Worm (Caenorhabditis elegans) whole organism, young adult: ENCODE measurements around the gene F47B8.13.

Source experiments
- C06A6.2 ChIP-seq: fragments of 200-800 bp; sonication (Bioruptor generic); conservative IDR thresholded peaks from 2 replicates; pipeline ENCODE4 v1.3.6; 2022; ENCODE audit warnings: missing genetic modification characterization, missing compliant biosample characterization
- F23B12.7 ChIP-seq: sonication (generic microtip); optimal IDR thresholded peaks from 2 replicates; lab custom pipeline; 2017; ENCODE audit warnings: missing genetic modification characterization, mild to moderate bottlenecking, missing compliant biosample characterization, antibody characterized with exemption, moderate library complexity; ENCODE audit not compliant: insufficient read depth
- F52B5.7 ChIP-seq: sonication (generic microtip); optimal IDR thresholded peaks from 2 replicates; lab custom pipeline; 2016; ENCODE audit warnings: mild to moderate bottlenecking, missing genetic modification characterization, missing compliant biosample characterization
- K11D2.4 ChIP-seq: fragments of 200-800 bp; sonication (Bioruptor generic); IDR thresholded peaks from 2 replicates; pipeline ENCODE4 v1.3.6; 2022; ENCODE audit warnings: missing genetic modification reagents, missing genetic modification characterization, missing compliant biosample characterization
- K12H6.12 ChIP-seq: fragments of 200-800 bp; sonication (Bioruptor generic); optimal IDR thresholded peaks from 2 replicates; lab custom pipeline; 2018; ENCODE audit warnings: mild to moderate bottlenecking, missing genetic modification characterization, missing compliant biosample characterization
- Y95B8A.8 ChIP-seq: fragments of 200-800 bp; sonication (Bioruptor generic); IDR thresholded peaks from 2 replicates; pipeline ENCODE4 v1.3.6; 2022; ENCODE audit warnings: missing genetic modification reagents, missing genetic modification characterization, missing compliant biosample characterization
- ZK185.1 ChIP-seq: sonication (generic microtip); optimal IDR thresholded peaks from 2 replicates; lab custom pipeline; 2016; ENCODE audit warnings: mild to moderate bottlenecking, missing genetic modification characterization, missing compliant biosample characterization; ENCODE audit not compliant: poor library complexity, severe bottlenecking
- aptf-2 ChIP-seq: fragments of 200-800 bp; sonication (Bioruptor generic); conservative IDR thresholded peaks from 2 replicates; pipeline ENCODE4 v1.3.6; 2022; ENCODE audit warnings: missing genetic modification reagents, missing genetic modification characterization, missing compliant biosample characterization
- aptf-3 ChIP-seq: fragments of 200-800 bp; sonication (Bioruptor generic); IDR thresholded peaks from 2 replicates; pipeline ENCODE4 v1.3.6; 2022; ENCODE audit warnings: missing genetic modification characterization, missing compliant biosample characterization
- athp-1 ChIP-seq: sonication (generic microtip); optimal IDR thresholded peaks from 2 replicates; lab custom pipeline; 2017; ENCODE audit warnings: mild to moderate bottlenecking, missing genetic modification characterization, missing compliant biosample characterization
- attf-3 ChIP-seq: fragments of 200-800 bp; sonication (Bioruptor generic); conservative IDR thresholded peaks from 2 replicates; pipeline ENCODE4 v1.3.6; 2022; ENCODE audit warnings: missing genetic modification reagents, missing genetic modification characterization, missing compliant biosample characterization
- ceh-27 ChIP-seq: fragments of 200-800 bp; sonication (Bioruptor generic); optimal IDR thresholded peaks from 2 replicates; lab custom pipeline; 2018; ENCODE audit warnings: mild to moderate bottlenecking, missing genetic modification characterization, moderate library complexity, missing compliant biosample characterization
- ceh-58 ChIP-seq: fragments of 200-800 bp; sonication (Bioruptor generic); IDR thresholded peaks from 2 replicates; pipeline ENCODE4 v1.3.6; 2022; ENCODE audit warnings: missing genetic modification characterization, missing compliant biosample characterization
- ceh-79 ChIP-seq: sonication (generic microtip); optimal IDR thresholded peaks from 2 replicates; lab custom pipeline; 2017; ENCODE audit warnings: mild to moderate bottlenecking, missing genetic modification characterization, missing compliant biosample characterization
- ceh-91 ChIP-seq: fragments of 200-800 bp; sonication (Bioruptor generic); IDR thresholded peaks from 2 replicates; pipeline ENCODE4 v1.3.6; 2022; ENCODE audit warnings: missing genetic modification reagents, missing genetic modification characterization, missing compliant biosample characterization
- chd-7 ChIP-seq: sonication (generic microtip); optimal IDR thresholded peaks from 2 replicates; lab custom pipeline; 2016; ENCODE audit warnings: mild to moderate bottlenecking, missing genetic modification characterization, moderate library complexity, missing compliant biosample characterization
- die-1 ChIP-seq: sonication (generic microtip); optimal IDR thresholded peaks from 2 replicates; lab custom pipeline; 2016; ENCODE audit warnings: missing genotype, mild to moderate bottlenecking, missing genetic modification characterization, missing compliant biosample characterization
- dox-1 ChIP-seq: fragments of 200-800 bp; sonication (Bioruptor generic); IDR thresholded peaks from 2 replicates; pipeline ENCODE4 v1.3.6; 2022; ENCODE audit warnings: missing genetic modification reagents, missing genetic modification characterization, missing compliant biosample characterization
- egrh-3 ChIP-seq: fragments of 200-800 bp; sonication (Bioruptor generic); IDR thresholded peaks from 2 replicates; pipeline ENCODE4 v1.3.6; 2022; ENCODE audit warnings: missing genetic modification reagents, missing genetic modification characterization, missing compliant biosample characterization
- fkh-3 ChIP-seq: sonication (generic microtip); optimal IDR thresholded peaks from 2 replicates; lab custom pipeline; 2016; ENCODE audit warnings: mild to moderate bottlenecking, missing genetic modification characterization, missing compliant biosample characterization
- him-1 ChIP-seq: sonication (generic microtip); optimal IDR thresholded peaks from 2 replicates; lab custom pipeline; 2016; ENCODE audit warnings: missing genotype, missing genetic modification reagents, missing genetic modification characterization, missing compliant biosample characterization
- hmg-1.2 ChIP-seq: fragments of 200-800 bp; sonication (Bioruptor generic); IDR thresholded peaks from 2 replicates; pipeline ENCODE4 v1.3.6; 2022; ENCODE audit warnings: missing genetic modification reagents, missing genetic modification characterization, missing compliant biosample characterization
- let-607 ChIP-seq, 2 experiments: fragments of 200-800 bp in 1 of 2; sonication (Bioruptor generic) in 1 of 2; sonication (generic microtip) in 1 of 2; optimal IDR thresholded peaks; 2 replicates each; lab custom pipeline; 2016 to 2018; ENCODE audit warnings: mild to moderate bottlenecking in 2 of 2, missing compliant biosample characterization in 2 of 2, missing genetic modification characterization in 2 of 2, moderate library complexity in 2 of 2, missing genotype in 1 of 2
- lin-26 ChIP-seq: fragments of 200-800 bp; sonication (Bioruptor generic); IDR thresholded peaks from 2 replicates; pipeline ENCODE4 v1.3.6; 2022; ENCODE audit warnings: missing genetic modification reagents, missing genetic modification characterization, missing compliant biosample characterization
- lin-35 ChIP-seq, 3 experiments: fragments of 150-350 bp in 2 of 3; sonication (generic microtip) in 1 of 3; optimal IDR thresholded peaks; 2 replicates each; lab custom pipeline; 2014 to 2018; ENCODE audit warnings: missing biosample characterization in 3 of 3, missing genetic modification characterization in 3 of 3, missing genetic modification reagents in 3 of 3
- lin-40 ChIP-seq: sonication (generic microtip); optimal IDR thresholded peaks from 2 replicates; lab custom pipeline; 2016; ENCODE audit warnings: missing genetic modification characterization, mild to moderate bottlenecking, missing compliant biosample characterization, missing genotype, missing genetic modification reagents
- madf-8 ChIP-seq: fragments of 200-800 bp; sonication (Bioruptor generic); conservative IDR thresholded peaks from 2 replicates; pipeline ENCODE4 v1.3.6; 2022; ENCODE audit warnings: missing genetic modification reagents, missing genetic modification characterization, missing compliant biosample characterization
- mcd-1 ChIP-seq: fragments of 200-800 bp; sonication (Bioruptor generic); IDR thresholded peaks from 2 replicates; pipeline ENCODE4 v1.3.6; 2022; ENCODE audit warnings: missing genetic modification reagents, missing genetic modification characterization, missing compliant biosample characterization
- mxl-1 ChIP-seq: sonication (generic microtip); optimal IDR thresholded peaks from 2 replicates; lab custom pipeline; 2016; ENCODE audit warnings: missing genetic modification characterization, missing compliant biosample characterization
- nfyb-1 ChIP-seq: fragments of 200-800 bp; sonication (Bioruptor generic); IDR thresholded peaks from 2 replicates; pipeline ENCODE4 v1.3.6; 2022; ENCODE audit warnings: missing genetic modification reagents, missing genetic modification characterization, missing compliant biosample characterization
- nhr-27 ChIP-seq: fragments of 200-800 bp; sonication (Bioruptor generic); optimal IDR thresholded peaks from 2 replicates; lab custom pipeline; 2018; ENCODE audit warnings: mild to moderate bottlenecking, missing genetic modification characterization, moderate library complexity, missing compliant biosample characterization
- nhr-80 ChIP-seq: sonication (generic microtip); optimal IDR thresholded peaks from 2 replicates; lab custom pipeline; 2016; ENCODE audit warnings: missing genetic modification characterization, missing compliant biosample characterization
- nhr-90 ChIP-seq: sonication (generic microtip); optimal IDR thresholded peaks from 2 replicates; lab custom pipeline; 2016; ENCODE audit warnings: missing genotype, mild to moderate bottlenecking, missing genetic modification characterization, missing compliant biosample characterization
- pha-4 ChIP-seq: fragments of 150-350 bp; sonication (generic microtip); optimal IDR thresholded peaks from 2 replicates; lab custom pipeline; 2014; ENCODE audit warnings: missing biosample characterization, missing genetic modification reagents, missing genetic modification characterization
- sdz-38 ChIP-seq: sonication (generic microtip); optimal IDR thresholded peaks from 2 replicates; lab custom pipeline; 2016; ENCODE audit warnings: missing genotype, missing genetic modification characterization, missing compliant biosample characterization
- snpc-4 ChIP-seq, 5 experiments: fragments of 150-350 bp in 1 of 5; sonication (generic microtip) in 4 of 5; optimal IDR thresholded peaks; 2 replicates each; lab custom pipeline; 2014 to 2018; ENCODE audit warnings: missing genetic modification characterization in 5 of 5, missing biosample characterization in 3 of 5, antibody characterized with exemption in 2 of 5, mild to moderate bottlenecking in 2 of 5, missing compliant biosample characterization in 2 of 5, missing genotype in 2 of 5, moderate library complexity in 2 of 5, missing genetic modification reagents in 1 of 5
- somi-1 ChIP-seq: fragments of 200-800 bp; sonication (Bioruptor generic); optimal IDR thresholded peaks from 2 replicates; lab custom pipeline; 2018; ENCODE audit warnings: mild to moderate bottlenecking, missing genetic modification characterization, missing compliant biosample characterization
- tbp1 ChIP-seq: fragments of 200-800 bp; sonication (Bioruptor generic); optimal IDR thresholded peaks from 2 replicates; lab custom pipeline; 2018; ENCODE audit warnings: mild to moderate bottlenecking, missing genetic modification characterization, missing compliant biosample characterization
- zfh-2 ChIP-seq: fragments of 200-800 bp; sonication (Bioruptor generic); conservative IDR thresholded peaks from 2 replicates; pipeline ENCODE4 v1.3.6; 2022; ENCODE audit warnings: missing genetic modification reagents, missing genetic modification characterization, missing compliant biosample characterization
- ztf-28 ChIP-seq: fragments of 200-800 bp; sonication (Bioruptor generic); IDR thresholded peaks from 2 replicates; pipeline ENCODE4 v1.3.6; 2022; ENCODE audit warnings: missing genetic modification reagents, missing genetic modification characterization, missing compliant biosample characterization
- ztf-6 ChIP-seq: fragments of 200-800 bp; sonication (Bioruptor generic); IDR thresholded peaks from 2 replicates; pipeline ENCODE4 v1.3.6; 2022; ENCODE audit warnings: missing genetic modification reagents, missing genetic modification characterization, missing compliant biosample characterization

F47B8.13 gene

DNA sequence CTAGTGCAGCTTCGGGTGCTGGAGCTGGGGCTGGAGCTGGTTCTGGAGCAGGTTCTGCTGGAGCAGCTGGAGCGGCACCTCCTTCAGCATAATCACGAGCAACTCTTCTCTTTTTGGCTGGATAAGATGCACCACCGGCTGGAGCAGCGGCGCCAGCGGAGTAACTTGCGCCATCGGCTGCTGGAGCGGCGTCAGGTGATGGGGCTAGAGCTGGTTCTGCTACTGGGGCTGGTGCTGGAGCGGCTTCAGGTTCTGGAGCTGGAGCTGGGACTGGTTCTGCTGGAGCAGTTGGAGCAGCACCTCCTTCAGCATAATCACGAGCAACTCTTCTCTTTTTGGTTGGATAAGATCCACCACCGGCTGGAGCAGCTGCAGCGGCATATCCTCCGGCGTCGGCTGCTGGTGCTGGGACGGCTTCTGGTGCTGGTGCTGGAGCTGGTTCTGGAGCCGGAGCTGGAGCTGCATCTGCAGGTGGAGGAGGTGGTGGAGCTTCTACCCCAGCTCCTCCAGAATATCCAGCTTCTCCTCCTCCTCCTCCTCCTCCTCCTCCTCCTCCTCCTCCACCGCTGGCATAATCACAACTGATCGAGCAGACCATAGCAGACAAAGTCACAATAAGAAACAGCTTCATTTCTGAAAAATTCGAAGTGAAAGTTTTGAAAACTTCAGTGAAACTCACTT, at the start of gene F47B8.13:
TSS of gene F47B8.13 (minus strand) at position 631 of the 681 bp plus-strand sequence.
- TF ChIP-seq pha-4 (tag; lab: Kevin White, UChicago) = no peak
- TF ChIP-seq K11D2.4 (GFP tag; lab: Robert Waterston, UW) = no peak
- peak; percentile 95 for TF ChIP-seq zfh-2 (GFP tag; lab: Robert Waterston, UW)
- no peak for TF ChIP-seq nhr-27 (tag; lab: Kevin White, UChicago)
- TF ChIP-seq madf-8 = no peak
- peak; percentile 8 for TF ChIP-seq ceh-79 (tag; lab: Kevin White, UChicago)
- TF ChIP-seq egrh-3 (GFP tag; lab: Robert Waterston, UW) = peak; percentile 95
- peak; percentile 4; the same call in 1 of the 2 replicates for TF ChIP-seq ztf-28 (GFP tag; lab: Robert Waterston, UW)
- TF ChIP-seq hmg-1.2 (GFP tag; lab: Robert Waterston, UW) = no peak

DNA sequence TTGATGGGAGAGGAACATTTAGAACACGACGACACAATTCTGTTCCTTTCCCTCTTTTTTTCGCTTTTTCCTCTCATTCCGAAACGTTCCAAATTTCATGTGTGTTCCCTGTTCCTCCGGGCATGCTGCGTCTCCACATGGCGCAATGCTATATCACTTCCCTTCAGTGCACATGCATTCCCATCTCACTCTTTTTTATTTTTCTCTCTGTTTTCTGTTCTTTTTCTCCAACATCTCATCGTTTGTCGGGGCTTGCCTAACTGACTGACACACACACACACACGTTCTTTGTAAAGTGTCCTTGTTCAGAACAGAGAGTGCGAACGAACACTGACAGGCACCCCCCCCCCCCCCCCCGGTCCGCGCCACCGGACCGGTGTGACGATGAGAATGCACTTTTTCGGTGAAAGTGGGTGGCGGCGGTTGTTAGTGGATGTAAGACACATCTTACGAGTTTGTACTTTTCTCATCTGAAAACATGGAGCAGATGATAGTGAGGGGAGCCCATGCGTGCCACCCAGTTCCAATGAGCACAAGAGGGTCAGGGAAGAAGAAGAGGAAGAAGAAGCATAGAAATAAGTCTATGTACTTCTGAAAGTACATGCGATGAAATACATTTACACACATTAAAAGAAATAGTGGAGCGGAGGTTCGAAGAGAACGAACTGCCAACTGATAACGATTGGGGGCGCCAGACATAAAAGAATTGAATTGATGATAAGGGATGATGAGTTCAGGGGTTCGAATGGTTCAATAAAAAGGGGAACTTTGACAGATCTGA, 48.9 kb upstream of the F47B8.13 start:
- peak; percentile 55 for TF ChIP-seq ceh-27 (GFP tag; lab: Kevin White, UChicago)
- TF ChIP-seq somi-1 = peak; percentile 50
- peak in 1 of 3 experiments; percentile 40 for TF ChIP-seq lin-35 (GFP tag; optimal IDR thresholded peaks at IDR 0.05; lab: Kevin White, UChicago)
- TF ChIP-seq egrh-3 (GFP tag; lab: Robert Waterston, UW) = peak; percentile 78; the same call in 1 of the 2 replicates
- peak; percentile 49 for TF ChIP-seq nhr-80
- TF ChIP-seq hmg-1.2 (GFP tag; lab: Robert Waterston, UW) = peak; percentile 83
- 0 out of 2 replicates have a peak, but pooled peaks have one; percentile 30 for TF ChIP-seq K11D2.4 (GFP tag; lab: Robert Waterston, UW)
- TF ChIP-seq mcd-1 (GFP tag; lab: Robert Waterston, UW) = 0 out of 2 replicates have a peak, but pooled peaks have one; percentile 26
- no peak for TF ChIP-seq ceh-58 (GFP tag; lab: Robert Waterston, UW)
- TF ChIP-seq Y95B8A.8 (GFP tag; lab: Robert Waterston, UW) = no peak
- no peak for TF ChIP-seq ztf-6
- peak; percentile 45; the same call in 1 of the 2 replicates for TF ChIP-seq dox-1
- no peak for TF ChIP-seq aptf-3 (GFP tag; lab: Robert Waterston, UW)
- peak; percentile 98 for TF ChIP-seq zfh-2 (GFP tag; lab: Robert Waterston, UW)
- no peak for TF ChIP-seq athp-1 (tag; lab: Kevin White, UChicago)
- TF ChIP-seq snpc-4 (GFP tag; optimal IDR thresholded peaks at IDR 0.05; lab: Kevin White, UChicago) = no peak
- TF ChIP-seq snpc-4 (tag; optimal IDR thresholded peaks at IDR 0.05; lab: Kevin White, UChicago) = peak in 1 of 4 experiments; percentile 28
- TF ChIP-seq lin-40 (tag; lab: Kevin White, UChicago) = peak; percentile 70
- TF ChIP-seq sdz-38 (tag; lab: Kevin White, UChicago) = no peak
- no peak for TF ChIP-seq attf-3
- peak; percentile 22 for TF ChIP-seq chd-7 (tag; lab: Kevin White, UChicago)
- TF ChIP-seq him-1 = no peak
- TF ChIP-seq K12H6.12 (tag; lab: Kevin White, UChicago) = peak; percentile 62
- no peak for TF ChIP-seq aptf-2 (GFP tag; lab: Robert Waterston, UW)
- TF ChIP-seq C06A6.2 (GFP tag; lab: Robert Waterston, UW) = 0 out of 2 replicates have a peak, but pooled peaks have one; percentile 24

DNA sequence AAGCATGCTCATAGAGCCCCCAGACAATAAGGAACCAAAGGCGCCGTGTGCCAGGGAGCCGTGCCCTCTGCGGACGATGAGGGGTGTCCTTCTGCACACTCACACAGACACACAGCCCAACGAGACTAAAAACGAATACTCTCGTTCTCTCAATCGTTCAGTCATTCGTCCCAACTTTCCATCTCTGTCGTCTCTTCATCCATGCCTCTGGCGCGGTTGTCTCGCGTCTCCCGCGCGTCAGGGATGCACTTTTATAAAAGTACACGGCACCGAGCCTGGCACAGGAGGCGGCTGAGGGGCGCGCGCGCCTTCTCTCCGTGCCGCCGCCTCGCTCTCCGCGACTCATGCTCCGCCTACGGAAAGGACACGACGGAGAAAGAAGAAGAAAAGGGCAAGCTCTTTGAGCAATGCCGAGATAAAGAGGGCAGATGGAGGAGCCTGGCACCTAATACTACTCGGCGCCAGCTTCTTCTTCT, 47.0 kb upstream of the F47B8.13 start:
- peak; percentile 41 for TF ChIP-seq chd-7 (tag; lab: Kevin White, UChicago)
- TF ChIP-seq ceh-91 (GFP tag; lab: Robert Waterston, UW) = no peak
- peak; percentile 48 for TF ChIP-seq K12H6.12 (tag; lab: Kevin White, UChicago)
- no peak for TF ChIP-seq F23B12.7 (tag; lab: Kevin White, UChicago)
- TF ChIP-seq F52B5.7 (tag; lab: Kevin White, UChicago) = peak; percentile 31
- TF ChIP-seq dox-1 = 0 out of 2 replicates have a peak, but pooled peaks have one; percentile 39
- no peak for TF ChIP-seq fkh-3 (tag; lab: Kevin White, UChicago)
- peak; percentile 34 for TF ChIP-seq tbp1 (GFP tag; lab: Kevin White, UChicago)
- peak; percentile 16 for TF ChIP-seq die-1 (tag; lab: Kevin White, UChicago)
- TF ChIP-seq let-607 (tag; optimal IDR thresholded peaks at IDR 0.05; lab: Kevin White, UChicago) = no peak
- no peak for TF ChIP-seq ZK185.1
- TF ChIP-seq nfyb-1 = peak; percentile 39; the same call in 1 of the 2 replicates
- peak; percentile 51; the same call in 1 of the 2 replicates for TF ChIP-seq lin-26 (GFP tag; lab: Robert Waterston, UW)
- TF ChIP-seq mxl-1 (tag; lab: Kevin White, UChicago) = no peak
- TF ChIP-seq nhr-90 (tag; lab: Kevin White, UChicago) = peak; percentile 5
